Fruit fly (Drosophila melanogaster) whole organism, pupa: ENCODE results near the gene Slimp.
A peak's percentile ranks its signal among the peaks of the same experiment; 100 is the strongest.

Experiments
- CG10348 ChIP-seq: fragments of 200-800 bp; sonication (Bioruptor generic); IDR thresholded peaks from 2 replicates; pipeline ENCODE4 v1.3.6; 2022; ENCODE audit warnings: missing biosample characterization, missing genetic modification characterization
- CG12605 ChIP-seq: fragments of 200-800 bp; sonication (Bioruptor generic); IDR thresholded peaks from 2 replicates; pipeline ENCODE4 v1.3.6; 2022; ENCODE audit warnings: missing biosample characterization, missing genetic modification characterization
- CG13204 ChIP-seq: fragments of 200-800 bp; sonication (Bioruptor generic); optimal IDR thresholded peaks from 2 replicates; lab custom pipeline; 2018; ENCODE audit warnings: missing biosample characterization, mild to moderate bottlenecking, missing genetic modification characterization, moderate library complexity
- CG14655 ChIP-seq: fragments of 200-800 bp; sonication (Bioruptor generic); optimal IDR thresholded peaks from 3 replicates; lab custom pipeline; 2017; ENCODE audit warnings: mild to moderate bottlenecking, missing biosample characterization, missing genetic modification reagents, missing genetic modification characterization
- CG15710 ChIP-seq: fragments of 200-800 bp; sonication (Bioruptor generic); optimal IDR thresholded peaks from 2 replicates; lab custom pipeline; 2018; ENCODE audit warnings: missing biosample characterization, mild to moderate bottlenecking, missing genetic modification characterization, moderate library complexity
- CG17806 ChIP-seq: fragments of 200-800 bp; sonication (Bioruptor generic); optimal IDR thresholded peaks from 2 replicates; lab custom pipeline; 2018; ENCODE audit warnings: missing biosample characterization, mild to moderate bottlenecking, missing genetic modification characterization, moderate library complexity
- CG32121 ChIP-seq: fragments of 200-800 bp; sonication (Bioruptor generic); IDR thresholded peaks from 2 replicates; pipeline ENCODE4 v1.3.6; 2022; ENCODE audit warnings: missing biosample characterization, missing genetic modification characterization
- CG34367 ChIP-seq: fragments of 200-800 bp; sonication (Bioruptor generic); optimal IDR thresholded peaks from 2 replicates; lab custom pipeline; 2018; ENCODE audit warnings: missing biosample characterization, mild to moderate bottlenecking, missing genetic modification characterization
- CG4496 ChIP-seq: fragments of 200-800 bp; sonication (Bioruptor generic); IDR thresholded peaks from 3 replicates; pipeline ENCODE4 v1.3.6; 2022; ENCODE audit warnings: missing biosample characterization, missing genetic modification characterization
- CG8159 ChIP-seq: fragments of 200-800 bp; sonication (Bioruptor generic); optimal IDR thresholded peaks from 3 replicates; lab custom pipeline; 2018; ENCODE audit warnings: missing biosample characterization, mild to moderate bottlenecking, missing genetic modification characterization, moderate library complexity
- CG8301 ChIP-seq: fragments of 200-800 bp; sonication (Bioruptor generic); optimal IDR thresholded peaks from 2 replicates; lab custom pipeline; 2018; ENCODE audit warnings: missing biosample characterization, mild to moderate bottlenecking, missing genetic modification characterization
- CG9948 ChIP-seq: fragments of 200-800 bp; sonication (Bioruptor generic); optimal IDR thresholded peaks from 2 replicates; lab custom pipeline; 2018; ENCODE audit warnings: missing biosample characterization, mild to moderate bottlenecking, missing genetic modification characterization, moderate library complexity
- D1 ChIP-seq: fragments of 200-800 bp; sonication (Bioruptor generic); optimal IDR thresholded peaks from 2 replicates; lab custom pipeline; 2018; ENCODE audit warnings: missing biosample characterization, mild to moderate bottlenecking, missing genetic modification characterization, moderate library complexity
- EcR ChIP-seq: fragments of 200-800 bp; sonication (Bioruptor generic); optimal IDR thresholded peaks from 3 replicates; lab custom pipeline; 2019; ENCODE audit warnings: missing biosample characterization, missing genetic modification characterization, mild to moderate bottlenecking, moderate library complexity, missing genetic modification reagents
- Ets98B ChIP-seq: fragments of 200-800 bp; sonication (Bioruptor generic); IDR thresholded peaks from 2 replicates; pipeline ENCODE4 v1.3.6; 2022; ENCODE audit warnings: missing biosample characterization, missing genetic modification characterization
- Pif1A ChIP-seq: fragments of 200-800 bp; sonication (Bioruptor generic); optimal IDR thresholded peaks from 3 replicates; lab custom pipeline; 2016; ENCODE audit warnings: missing biosample characterization, missing genetic modification characterization
- Pif1B ChIP-seq: fragments of 200-800 bp; sonication (Bioruptor generic); optimal IDR thresholded peaks from 3 replicates; lab custom pipeline; 2016; ENCODE audit warnings: missing biosample characterization, missing genetic modification characterization
- Snoo ChIP-seq: fragments of 200-800 bp; sonication (Bioruptor generic); optimal IDR thresholded peaks from 3 replicates; lab custom pipeline; 2017; ENCODE audit warnings: missing biosample characterization, mild to moderate bottlenecking, missing genetic modification characterization, inconsistent platforms
- fd96Ca ChIP-seq: fragments of 200-800 bp; sonication (Bioruptor generic); IDR thresholded peaks from 3 replicates; pipeline ENCODE4 v1.3.6; 2022; ENCODE audit warnings: missing biosample characterization, missing genetic modification characterization
- gl ChIP-seq: fragments of 200-800 bp; sonication (Bioruptor generic); optimal IDR thresholded peaks from 2 replicates; lab custom pipeline; 2018; ENCODE audit warnings: missing biosample characterization, mild to moderate bottlenecking, missing genetic modification characterization
- rn ChIP-seq: fragments of 200-800 bp; sonication (Bioruptor generic); IDR thresholded peaks from 2 replicates; pipeline ENCODE4 v1.3.6; 2022; ENCODE audit warnings: missing biosample characterization, missing genetic modification characterization

Slimp gene

DNA sequence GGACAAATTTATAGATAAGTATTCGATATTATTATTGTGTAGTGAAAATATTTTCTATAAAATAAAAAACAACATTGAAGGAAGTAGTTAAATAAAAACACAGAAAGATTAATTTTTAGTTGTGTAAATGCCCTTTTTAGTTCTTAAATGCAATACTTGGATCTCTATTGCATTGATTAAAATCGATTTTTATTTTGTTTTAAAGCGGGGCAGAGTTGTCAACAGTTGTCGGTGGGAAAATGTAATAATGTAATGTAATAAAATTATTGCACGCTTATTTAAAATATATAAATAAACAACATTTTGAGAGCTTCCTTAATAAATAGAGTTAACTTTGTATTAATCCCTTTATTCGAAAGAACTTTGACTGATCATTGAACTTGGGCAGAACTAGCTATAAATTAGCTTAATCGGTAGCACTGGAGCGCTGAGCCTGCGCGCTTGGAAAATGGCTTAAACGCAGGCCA, 14.8 kb upstream of the Slimp start, which contains the start of gene Apc2:
TSS of gene Apc2 (plus strand) at position 411 of the 467 bp plus-strand sequence.
- TF ChIP-seq Pif1B (GFP tag; lab: Kevin White, UChicago) (no peak), rn (GFP tag; lab: Robert Waterston, UW) (no peak), CG34367 (tag; lab: Kevin White, UChicago) (peak; percentile 18), CG32121 (GFP tag; lab: Robert Waterston, UW) (peak; percentile 66), CG14655 (GFP tag; lab: Kevin White, UChicago) (no peak), Snoo (tag; lab: Kevin White, UChicago) (peak; percentile 48), fd96Ca (GFP tag; lab: Robert Waterston, UW) (no peak), CG12605 (GFP tag; lab: Robert Waterston, UW) (peak; percentile 51; the same call in 1 of the 2 replicates), Pif1A (no peak), D1 (tag; lab: Kevin White, UChicago) (no peak), CG10348 (GFP tag; lab: Robert Waterston, UW) (no peak), CG9948 (tag; lab: Kevin White, UChicago) (peak; percentile 10), CG15710 (tag; lab: Kevin White, UChicago) (peak; percentile 49), CG8159 (tag; lab: Kevin White, UChicago) (peak; percentile 60), gl (tag; lab: Kevin White, UChicago) (no peak), CG8301 (tag; lab: Kevin White, UChicago) (peak; percentile 46), CG13204 (GFP tag; lab: Kevin White, UChicago) (no peak), CG17806 (tag; lab: Kevin White, UChicago) (peak; percentile 22), Ets98B (GFP tag; lab: Robert Waterston, UW) (peak; percentile 56), CG4496 (GFP tag; lab: Robert Waterston, UW) (peak; percentile 63; the same call in 1 of the 3 replicates), EcR (GFP tag; lab: Kevin White, UChicago) (peak; percentile 3)
- TF ChIP-seq, all 21 proteins: peak for 12

DNA sequence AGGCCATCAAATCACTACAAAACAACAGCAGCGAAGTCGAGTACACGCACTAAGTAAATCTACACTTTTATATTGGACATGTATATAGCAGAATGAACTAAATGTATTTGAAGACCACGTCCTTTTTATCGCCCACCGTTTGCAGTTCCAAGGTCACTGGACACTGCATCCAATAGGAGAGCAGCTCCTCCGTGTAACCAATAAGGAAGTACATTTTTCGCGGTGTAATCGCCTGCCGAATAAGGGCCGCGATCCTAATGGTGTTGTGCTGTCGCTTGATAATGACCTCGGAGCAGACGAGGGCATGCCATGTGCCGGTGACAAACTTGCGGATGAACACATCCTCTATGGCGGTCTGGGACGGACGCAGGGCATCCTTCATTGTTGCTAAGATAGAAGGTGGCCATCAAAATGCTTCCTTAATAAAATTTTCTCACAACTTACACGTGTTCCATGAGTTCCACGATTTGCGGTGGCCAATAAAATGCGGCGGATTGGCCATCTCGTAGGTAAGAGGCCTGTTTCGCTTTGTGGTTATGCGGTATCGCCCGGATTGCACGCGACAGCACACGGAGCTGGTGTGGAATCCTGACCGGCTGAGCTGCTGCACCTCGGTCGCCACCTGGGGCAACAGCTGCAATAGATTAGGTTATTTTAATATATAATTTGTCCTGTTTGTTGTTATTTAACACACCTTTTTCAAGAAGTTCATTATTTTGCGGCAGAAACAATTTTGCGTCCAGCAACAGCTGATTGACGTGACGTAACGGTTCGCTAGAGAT, 14.2 kb upstream of the Slimp start, which contains the start of gene mRpS24:
TSS of gene mRpS24 (minus strand) at position 772 of the 782 bp plus-strand sequence.
- TF ChIP-seq D1 (tag; lab: Kevin White, UChicago) (no peak), Pif1A (no peak), CG8159 (tag; lab: Kevin White, UChicago) (no peak), CG15710 (tag; lab: Kevin White, UChicago) (no peak), gl (tag; lab: Kevin White, UChicago) (no peak), Pif1B (GFP tag; lab: Kevin White, UChicago) (no peak), CG8301 (tag; lab: Kevin White, UChicago) (no peak), CG32121 (GFP tag; lab: Robert Waterston, UW) (no peak), Ets98B (GFP tag; lab: Robert Waterston, UW) (no peak), fd96Ca (GFP tag; lab: Robert Waterston, UW) (no peak), CG14655 (GFP tag; lab: Kevin White, UChicago) (no peak), CG9948 (tag; lab: Kevin White, UChicago) (no peak), EcR (GFP tag; lab: Kevin White, UChicago) (no peak), CG4496 (GFP tag; lab: Robert Waterston, UW) (no peak), CG10348 (GFP tag; lab: Robert Waterston, UW) (no peak)

DNA sequence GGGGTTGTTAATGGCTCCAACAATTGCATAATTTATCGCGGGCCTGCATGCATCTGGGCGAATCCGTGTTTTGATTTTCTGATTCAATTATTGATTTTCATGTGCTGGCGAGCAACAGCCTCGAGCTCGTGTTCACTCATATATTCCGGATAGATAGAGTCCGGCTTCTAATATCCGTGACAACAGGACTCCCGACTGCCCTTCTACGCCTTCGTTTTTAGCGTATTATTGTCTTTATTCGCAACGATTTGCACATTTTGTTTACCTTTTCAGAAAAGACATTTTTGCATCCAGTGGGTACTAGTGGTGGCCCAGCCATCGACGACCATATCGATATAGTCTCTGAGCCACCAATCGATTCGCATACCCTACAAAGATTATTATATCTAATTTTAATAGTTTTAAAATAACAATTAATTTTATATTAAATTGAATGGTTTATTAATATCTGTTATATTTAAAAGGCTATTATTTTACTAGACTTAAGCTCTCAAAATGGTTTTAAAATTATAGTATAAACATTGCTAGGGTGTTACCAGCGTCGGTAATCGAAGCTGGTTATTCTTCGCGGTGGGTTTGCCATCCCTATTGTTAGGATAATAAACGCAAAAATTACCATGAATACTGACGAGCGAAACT, 12.5 kb upstream of the Slimp start, which contains the start of the genes Myo95E and TBC1d7:
TSS of gene Myo95E (minus strand) at position 326 of the 639 bp plus-strand sequence.
TSS of gene TBC1d7 (plus strand) at position 555 of the 639 bp plus-strand sequence.
- peak; percentile 85 for TF ChIP-seq rn (GFP tag; lab: Robert Waterston, UW)
- TF ChIP-seq CG34367 (tag; lab: Kevin White, UChicago): peak; percentile 84
- no peak for TF ChIP-seq Pif1A
- TF ChIP-seq gl (tag; lab: Kevin White, UChicago): peak; percentile 75
- TF ChIP-seq CG8301 (tag; lab: Kevin White, UChicago): peak; percentile 85
- no peak for TF ChIP-seq CG13204 (GFP tag; lab: Kevin White, UChicago)
- peak; percentile 93 for TF ChIP-seq CG12605 (GFP tag; lab: Robert Waterston, UW)
- peak; percentile 93 for TF ChIP-seq Ets98B (GFP tag; lab: Robert Waterston, UW)
- no peak for TF ChIP-seq D1 (tag; lab: Kevin White, UChicago)
- TF ChIP-seq CG8159 (tag; lab: Kevin White, UChicago): peak; percentile 91
- TF ChIP-seq CG9948 (tag; lab: Kevin White, UChicago): peak; percentile 87
- TF ChIP-seq CG17806 (tag; lab: Kevin White, UChicago): peak; percentile 87
- TF ChIP-seq CG10348 (GFP tag; lab: Robert Waterston, UW): peak; percentile 86
- peak; percentile 91 for TF ChIP-seq fd96Ca (GFP tag; lab: Robert Waterston, UW)
- peak; percentile 94 for TF ChIP-seq CG32121 (GFP tag; lab: Robert Waterston, UW)
- TF ChIP-seq Snoo (tag; lab: Kevin White, UChicago): peak; percentile 89
- TF ChIP-seq Pif1B (GFP tag; lab: Kevin White, UChicago): peak; percentile 87
- TF ChIP-seq EcR (GFP tag; lab: Kevin White, UChicago): peak; percentile 36
- no peak for TF ChIP-seq CG14655 (GFP tag; lab: Kevin White, UChicago)
- peak; percentile 94 for TF ChIP-seq CG4496 (GFP tag; lab: Robert Waterston, UW)
- peak; percentile 92 for TF ChIP-seq CG15710 (tag; lab: Kevin White, UChicago)
- TF ChIP-seq, all 21 proteins: peak for 17
